Worm (Caenorhabditis elegans) whole organism, midembryonic: Measurements from ENCODE around the gene ZC404.15.

ENCODE experiments used
- T22C8.4 ChIP-seq: fragments of 200-800 bp; sonication (Bioruptor generic); IDR thresholded peaks from 2 replicates; pipeline ENCODE4 v1.3.6; 2022; ENCODE audit warnings: missing genetic modification characterization, missing compliant biosample characterization
- cog-1 ChIP-seq: sonication (generic microtip); optimal IDR thresholded peaks from 2 replicates; lab custom pipeline; 2016; ENCODE audit warnings: missing genetic modification characterization, missing compliant biosample characterization
- flt-1 ChIP-seq: fragments of 200-800 bp; sonication (Bioruptor generic); IDR thresholded peaks from 2 replicates; pipeline ENCODE4 v1.3.6; 2022; ENCODE audit warnings: missing genetic modification characterization, missing compliant biosample characterization
- klf-2 ChIP-seq: fragments of 200-800 bp; sonication (Bioruptor generic); conservative IDR thresholded peaks from 2 replicates; pipeline ENCODE4 v1.3.6; 2022; ENCODE audit warnings: missing genetic modification reagents, missing genetic modification characterization, missing compliant biosample characterization
- med-1 ChIP-seq: sonication (generic microtip); optimal IDR thresholded peaks from 2 replicates; lab custom pipeline; 2017; ENCODE audit warnings: missing genetic modification characterization, mild to moderate bottlenecking, missing compliant biosample characterization, antibody characterized with exemption, missing genetic modification reagents; ENCODE audit not compliant: insufficient read depth
- ref-1 ChIP-seq: fragments of 200-800 bp; sonication (Bioruptor generic); conservative IDR thresholded peaks from 2 replicates; pipeline ENCODE4 v1.3.6; 2022; ENCODE audit warnings: missing genetic modification reagents, missing genetic modification characterization, missing compliant biosample characterization
- tab-1 ChIP-seq: fragments of 200-800 bp; sonication (Bioruptor generic); IDR thresholded peaks from 2 replicates; pipeline ENCODE4 v1.3.6; 2022; ENCODE audit warnings: missing genetic modification characterization, missing compliant biosample characterization
- ztf-23 ChIP-seq: fragments of 200-800 bp; sonication (Bioruptor generic); IDR thresholded peaks from 2 replicates; pipeline ENCODE4 v1.3.6; 2022; ENCODE audit warnings: missing genetic modification reagents, missing genetic modification characterization, missing compliant biosample characterization
- ztf-29 ChIP-seq: fragments of 200-800 bp; sonication (Bioruptor generic); IDR thresholded peaks from 2 replicates; pipeline ENCODE4 v1.3.6; 2022; ENCODE audit warnings: missing genetic modification reagents, missing genetic modification characterization, missing compliant biosample characterization

DNA sequence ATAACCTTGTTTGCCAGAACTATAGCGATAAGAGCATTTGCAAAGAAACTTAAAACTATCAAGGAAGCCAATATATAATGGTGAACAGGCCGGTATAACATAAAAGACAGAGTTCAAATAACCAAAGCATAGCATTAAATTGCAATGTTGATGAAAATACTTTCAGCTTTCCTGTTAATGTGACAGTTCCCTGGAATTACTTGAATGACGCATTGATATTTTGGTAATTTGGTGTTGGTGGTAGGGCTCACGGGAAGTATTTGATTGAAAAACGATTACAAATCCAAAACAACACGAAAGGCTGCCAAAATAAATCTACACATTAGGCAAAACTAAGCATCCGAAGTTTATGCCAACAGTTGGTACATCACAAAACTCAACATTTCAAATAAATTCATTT lies 28.7 kb downstream of the ZC404.15 start, which contains the start of gene dmsr-16:
- TF ChIP-seq T22C8.4 (GFP tag; lab: Robert Waterston, UW) (no peak), med-1 (no peak), cog-1 (tag; lab: Kevin White, UChicago) (no peak), ref-1 (GFP tag; lab: Robert Waterston, UW) (no peak), flt-1 (no peak), ztf-23 (no peak), klf-2 (GFP tag; lab: Robert Waterston, UW) (no peak), ztf-29 (GFP tag; lab: Robert Waterston, UW) (no peak), tab-1 (GFP tag; lab: Robert Waterston, UW) (no peak)
